Worm (Caenorhabditis elegans) whole organism, L4/young adult: ENCODE measurements around the gene ntp-1.

Experiments used
- W03F9.2 ChIP-seq: fragments of 150-350 bp; optimal IDR thresholded peaks from 2 replicates; lab custom pipeline; 2014; ENCODE audit warnings: missing biosample characterization, missing genetic modification characterization
- dao-5 ChIP-seq: sonication (generic microtip); optimal IDR thresholded peaks from 2 replicates; lab custom pipeline; 2016; ENCODE audit warnings: missing genotype, missing genetic modification characterization, moderate library complexity, missing compliant biosample characterization
- him-1 ChIP-seq: sonication (generic microtip); optimal IDR thresholded peaks from 2 replicates; lab custom pipeline; 2016; ENCODE audit warnings: missing genotype, missing genetic modification reagents, missing genetic modification characterization, missing compliant biosample characterization

The ntp-1 gene

DNA sequence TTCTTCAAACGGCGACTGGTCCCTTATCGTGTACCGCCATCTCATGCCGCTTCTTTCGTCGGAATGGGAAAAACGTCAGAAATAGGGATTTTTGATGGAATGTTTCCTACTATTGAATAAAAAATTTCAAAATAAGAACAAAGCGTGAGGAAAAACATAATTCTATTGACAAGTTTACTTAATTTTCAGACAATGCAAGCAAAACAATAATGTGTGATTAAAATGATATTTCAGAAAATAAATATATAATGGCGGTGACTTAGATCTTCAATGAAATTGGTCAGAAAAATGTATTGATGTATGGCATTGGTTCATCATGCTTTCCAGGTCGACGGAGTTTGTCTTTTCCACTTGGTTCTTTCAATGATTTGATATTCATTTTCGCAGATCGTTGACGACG is at the start of gene ntp-1:
TSS of gene ntp-1 (minus strand) at position 101 of the 400 bp plus-strand sequence.
- TF ChIP-seq dao-5 (tag; lab: Kevin White, UChicago) = no peak
- no peak for TF ChIP-seq him-1
- TF ChIP-seq W03F9.2 (tag; lab: Kevin White, UChicago) = no peak

DNA sequence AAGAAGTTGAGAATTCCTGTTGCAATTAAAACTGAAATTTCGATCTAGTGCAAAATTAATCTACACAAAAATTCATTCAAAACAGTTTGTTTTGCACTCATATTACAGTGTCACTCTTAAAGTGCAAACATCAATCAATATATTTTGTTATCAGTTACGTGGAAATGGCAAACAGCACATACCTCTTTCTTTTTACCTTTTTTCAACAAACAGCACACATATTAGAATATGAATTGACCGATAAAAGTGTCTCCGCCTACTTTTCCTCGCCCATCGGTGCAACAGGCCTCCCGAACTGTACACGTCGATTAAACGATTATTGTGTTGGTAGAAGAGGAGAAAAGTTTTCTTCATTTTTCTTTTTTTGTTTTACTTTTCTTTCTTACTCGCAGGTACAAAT is 46.6 kb upstream of the ntp-1 start:
- TF ChIP-seq W03F9.2 (tag; lab: Kevin White, UChicago) (no peak), dao-5 (tag; lab: Kevin White, UChicago) (no peak)

DNA sequence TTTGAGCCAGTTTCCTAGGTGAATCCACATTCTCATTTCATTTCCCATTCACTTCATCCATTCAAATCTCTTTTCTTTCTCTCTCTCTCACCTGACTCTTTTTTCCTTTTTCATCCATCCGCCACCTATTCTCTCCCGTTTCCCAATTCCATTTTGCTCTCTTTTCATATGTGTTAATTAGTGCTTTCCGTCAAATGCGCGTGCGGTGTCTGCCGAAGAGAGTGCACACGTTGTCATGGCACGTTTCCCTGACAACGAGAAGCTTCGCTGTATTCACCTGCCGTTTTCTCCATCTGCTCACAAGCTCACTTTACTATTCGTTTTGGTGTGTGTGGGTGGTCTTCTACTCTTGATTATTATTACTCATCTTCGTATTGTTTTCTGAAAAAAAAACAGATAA is 45.3 kb upstream of the ntp-1 start:
- TF ChIP-seq him-1 (no peak), dao-5 (tag; lab: Kevin White, UChicago) (no peak), W03F9.2 (tag; lab: Kevin White, UChicago) (no peak)

- TF ChIP-seq him-1 (no peak), W03F9.2 (tag; lab: Kevin White, UChicago) (no peak), dao-5 (tag; lab: Kevin White, UChicago) (no peak)
These were observed 43.8 kb upstream of the ntp-1 start, which contains the start of gene C06A6.7 for ce11 chrIV:7838426-7838825. Gene C06A6.7, minus strand, starts transcription at chrIV:7838526.

ce11 chrIV:7836491-7836890 is 41.9 kb upstream of the ntp-1 start:
- TF ChIP-seq dao-5 (tag; lab: Kevin White, UChicago) (no peak), W03F9.2 (tag; lab: Kevin White, UChicago) (no peak), him-1 (no peak)

- TF ChIP-seq dao-5 (tag; lab: Kevin White, UChicago) (no peak), W03F9.2 (tag; lab: Kevin White, UChicago) (no peak), him-1 (no peak)
These were observed 41.4 kb upstream of the ntp-1 start for ce11 chrIV:7836030-7836429.

- TF ChIP-seq W03F9.2 (tag; lab: Kevin White, UChicago) (no peak), him-1 (no peak), dao-5 (tag; lab: Kevin White, UChicago) (no peak)
These were observed 40.1 kb upstream of the ntp-1 start, which contains the start of gene erp-44.2 for ce11 chrIV:7834625-7835228. Gene erp-44.2, minus strand, starts transcription at chrIV:7834675.

ce11 chrIV:7830151-7830550 is 35.5 kb upstream of the ntp-1 start, which contains the start of gene mvb-12:
Gene mvb-12, plus strand, starts transcription at chrIV:7830525.
- no peak for TF ChIP-seq W03F9.2 (tag; lab: Kevin White, UChicago)
- no peak for TF ChIP-seq him-1
- no peak for TF ChIP-seq dao-5 (tag; lab: Kevin White, UChicago)

ce11 chrIV:7829275-7829938 is 34.8 kb upstream of the ntp-1 start, which contains the start of gene C06A6.4:
Gene C06A6.4, minus strand, starts transcription at chrIV:7829298.
- TF ChIP-seq him-1 (no peak), dao-5 (tag; lab: Kevin White, UChicago) (no peak), W03F9.2 (tag; lab: Kevin White, UChicago) (peak; percentile 61)

DNA sequence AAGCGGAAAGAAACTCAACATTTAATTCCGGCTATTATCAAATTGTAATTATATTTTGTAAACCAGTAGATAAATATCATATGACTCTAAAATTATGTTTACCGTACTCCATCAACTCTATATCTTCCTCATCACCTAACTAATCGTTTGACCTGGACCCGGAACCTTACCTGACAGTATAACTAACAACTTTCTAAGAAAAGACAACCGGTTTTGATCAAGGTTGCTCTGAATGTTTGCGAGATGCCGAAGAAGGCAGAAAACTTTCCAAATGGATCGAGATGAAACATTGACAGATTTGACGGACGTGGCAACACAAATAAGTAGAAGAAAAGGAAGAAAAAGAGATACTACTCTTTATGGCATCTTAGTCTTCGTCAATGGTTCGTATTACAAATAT is 30.0 kb upstream of the ntp-1 start:
- no peak for TF ChIP-seq him-1
- TF ChIP-seq W03F9.2 (tag; lab: Kevin White, UChicago) = no peak
- TF ChIP-seq dao-5 (tag; lab: Kevin White, UChicago) = no peak

DNA sequence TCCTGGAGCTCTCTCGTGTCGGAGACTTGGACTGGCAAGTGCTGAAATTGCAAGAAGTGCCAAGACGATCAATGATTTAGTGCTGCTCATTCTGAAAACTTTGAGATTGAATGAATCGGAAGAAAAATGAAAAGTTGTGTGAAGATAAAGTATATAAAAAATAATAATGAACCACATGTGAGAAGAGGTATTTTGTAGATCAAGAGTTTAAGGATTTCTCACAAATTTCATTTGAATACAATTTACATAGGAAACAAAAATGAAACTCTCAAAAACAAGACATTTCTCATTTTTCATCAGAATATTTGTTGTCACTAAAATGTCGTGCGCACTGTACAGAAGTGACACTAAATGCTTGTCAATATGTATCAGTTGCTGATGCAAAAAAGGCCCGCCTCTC is 27.9 kb upstream of the ntp-1 start, which contains the start of gene T14A8.2:
TSS of gene T14A8.2 (minus strand) at position 101 of the 400 bp plus-strand sequence.
- TF ChIP-seq him-1 (no peak), dao-5 (tag; lab: Kevin White, UChicago) (no peak), W03F9.2 (tag; lab: Kevin White, UChicago) (no peak)

ce11 chrIV:7817852-7818251 is 23.2 kb upstream of the ntp-1 start, which contains the start of gene ric-3:
Gene ric-3, plus strand, starts transcription at chrIV:7818251.
- TF ChIP-seq W03F9.2 (tag; lab: Kevin White, UChicago) (no peak), dao-5 (tag; lab: Kevin White, UChicago) (no peak)

DNA sequence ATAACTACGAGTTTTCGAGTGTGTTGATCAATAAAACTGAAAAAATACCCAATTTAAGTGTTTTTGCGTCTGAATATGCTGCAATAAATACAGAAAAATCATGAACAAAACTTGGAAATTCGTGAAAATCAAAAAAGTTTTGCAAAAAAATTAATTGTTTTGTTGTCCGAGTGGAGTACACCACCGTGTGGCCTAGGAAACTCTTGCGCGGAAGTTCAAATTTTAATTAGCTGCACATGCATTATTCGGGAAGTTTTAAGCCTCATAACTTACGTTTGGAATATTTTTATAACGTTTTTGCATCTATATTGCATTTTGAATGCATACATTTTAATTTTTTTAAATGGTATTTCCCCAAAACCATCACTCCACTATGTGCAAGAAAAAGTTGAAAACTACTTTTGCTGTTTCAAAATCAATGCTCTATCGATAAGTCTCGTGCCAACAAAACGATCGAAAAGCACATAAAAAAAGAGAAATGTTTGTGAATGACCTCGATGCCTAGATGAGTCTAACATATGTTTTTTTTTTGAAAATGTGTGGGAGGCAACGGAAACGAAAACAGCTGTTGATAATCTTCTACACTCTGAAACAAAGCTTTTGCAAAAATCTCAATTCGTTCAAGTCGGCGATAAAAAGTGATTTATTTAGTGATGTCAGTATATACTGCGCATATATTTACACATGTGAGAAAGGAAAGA is 21.9 kb upstream of the ntp-1 start:
- TF ChIP-seq W03F9.2 (tag; lab: Kevin White, UChicago) = peak; percentile 21
- no peak for TF ChIP-seq him-1
- no peak for TF ChIP-seq dao-5 (tag; lab: Kevin White, UChicago)
